5 fruit fly cellular contexts compared by ENCODE assay signal in the genomic region with DNA sequence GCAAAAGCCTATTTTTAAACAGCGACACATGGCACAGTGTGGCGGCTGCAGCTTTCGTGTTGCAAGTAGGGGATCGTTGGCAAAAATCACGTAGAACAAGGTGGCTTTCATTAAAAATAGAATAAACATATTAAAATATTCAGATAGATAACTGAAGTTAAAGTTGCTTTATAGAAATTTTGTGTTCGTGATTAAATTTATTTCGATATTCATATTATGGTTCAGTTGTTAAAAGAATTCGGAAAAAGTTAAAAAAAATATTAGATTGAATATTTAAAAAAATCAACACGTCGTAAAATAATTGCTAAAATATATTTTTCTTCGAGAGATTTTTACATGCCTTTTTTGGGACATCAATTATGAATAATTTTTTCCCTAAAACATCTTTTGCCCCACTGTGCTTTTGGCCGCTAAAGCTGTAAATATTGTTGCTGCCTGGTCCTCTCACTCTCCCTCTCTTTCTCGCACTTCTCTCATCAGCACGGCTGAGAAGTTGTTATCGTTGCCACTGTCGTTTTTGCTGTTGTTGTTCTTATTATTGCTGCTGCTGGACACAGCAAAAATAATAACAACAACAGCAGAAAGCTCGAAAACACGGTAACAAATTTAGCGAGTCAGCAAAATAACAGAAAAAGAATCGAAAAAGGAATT.
TF ChIP-seq lines count a peak whose summit lies in the region.

No protein-coding gene starts in this region.

- TF ChIP-seq CTCF in whole organism, embryonic (GFP tag; optimal IDR thresholded peaks at IDR 0.05; lab: Kevin White, UChicago): peak; percentile 45

TF ChIP-seq in whole organism, adult, 20 proteins besides CTCF, POLR2A, EP300 and RAD21:
- TF ChIP-seq CG33017 (tag; optimal IDR thresholded peaks at IDR 0.05; lab: Kevin White, UChicago) (peak; percentile 8), bab1 (GFP tag; optimal IDR thresholded peaks at IDR 0.05; lab: Kevin White, UChicago) (no peak), CG5204 (GFP tag; optimal IDR thresholded peaks at IDR 0.05; lab: Kevin White, UChicago) (peak; percentile 68), CG7101 (tag; optimal IDR thresholded peaks at IDR 0.05; lab: Kevin White, UChicago) (peak; percentile 62), CG7045 (GFP tag; optimal IDR thresholded peaks at IDR 0.05; lab: Kevin White, UChicago) (peak; percentile 54), tj (GFP tag; optimal IDR thresholded peaks at IDR 0.05; lab: Kevin White, UChicago) (peak; percentile 100), CG14711 (tag; optimal IDR thresholded peaks at IDR 0.05; lab: Kevin White, UChicago) (peak; percentile 50), cnc (optimal IDR thresholded peaks at IDR 0.05; lab: Kevin White, UChicago) (no peak), pad (GFP tag; optimal IDR thresholded peaks at IDR 0.05; lab: Kevin White, UChicago) (peak; percentile 44), ovo (GFP tag; optimal IDR thresholded peaks at IDR 0.05; lab: Kevin White, UChicago) (no peak), kay (GFP tag; lab: Kevin White, UChicago; ENCODE audit: borderline replicate concordance) (peak; percentile 86), Crg-1 (GFP tag; optimal IDR thresholded peaks at IDR 0.05; lab: Kevin White, UChicago) (no peak), CG11617 (GFP tag; optimal IDR thresholded peaks at IDR 0.05; lab: Kevin White, UChicago) (peak; percentile 79), toe (GFP tag; optimal IDR thresholded peaks at IDR 0.05; lab: Kevin White, UChicago) (peak; percentile 31)

TF ChIP-seq in whole organism, embryonic, 481 proteins besides CTCF, POLR2A, EP300 and RAD21 (continues in another document):
- TF ChIP-seq ewg (GFP tag; optimal IDR thresholded peaks at IDR 0.05; lab: Kevin White, UChicago) (peak; percentile 84), tgo (GFP tag; IDR thresholded peaks at IDR 0.05; lab: Robert Waterston, UW) (peak; percentile 72), CG3995 (GFP tag; optimal IDR thresholded peaks at IDR 0.05; lab: Kevin White, UChicago) (no peak), emc (GFP tag; optimal IDR thresholded peaks at IDR 0.05; lab: Kevin White, UChicago) (no peak), CG6683 (GFP tag; optimal IDR thresholded peaks at IDR 0.05; lab: Kevin White, UChicago) (peak; percentile 81), CG12942 (GFP tag; optimal IDR thresholded peaks at IDR 0.05; lab: Kevin White, UChicago) (peak; percentile 71), ttk (GFP tag; IDR thresholded peaks at IDR 0.05; lab: Robert Waterston, UW) (peak; percentile 74), rib (GFP tag; IDR thresholded peaks at IDR 0.05; lab: Robert Waterston, UW) (no peak), psq (GFP tag; optimal IDR thresholded peaks at IDR 0.05; lab: Kevin White, UChicago) (peak; percentile 41), CG15696 (tag; optimal IDR thresholded peaks at IDR 0.05; lab: Kevin White, UChicago) (peak; percentile 43), CG33557 (GFP tag; optimal IDR thresholded peaks at IDR 0.05; lab: Kevin White, UChicago) (peak; percentile 71), vvl (GFP tag; IDR thresholded peaks at IDR 0.05; lab: Robert Waterston, UW) (peak; percentile 71), gt (GFP tag; IDR thresholded peaks at IDR 0.05; lab: Robert Waterston, UW) (peak; percentile 50; the same call in 1 of the 2 replicates), al (GFP tag; IDR thresholded peaks at IDR 0.05; lab: Robert Waterston, UW) (peak; percentile 57; the same call in 1 of the 2 replicates), ems (GFP tag; optimal IDR thresholded peaks at IDR 0.05; lab: Kevin White, UChicago) (peak; percentile 74), CG30403 (GFP tag; optimal IDR thresholded peaks at IDR 0.05; lab: Kevin White, UChicago) (peak; percentile 96), hbn (GFP tag; IDR thresholded peaks at IDR 0.05; lab: Robert Waterston, UW; ENCODE audit: partially characterized antibody) (no peak)

TF ChIP-seq in whole organism, prepupa, 60 proteins besides CTCF, POLR2A, EP300 and RAD21 (continues in another document):
- peak; percentile 95 for TF ChIP-seq dac (GFP tag; optimal IDR thresholded peaks at IDR 0.05; lab: Kevin White, UChicago)
- peak; percentile 82 for TF ChIP-seq CG10669 (GFP tag; optimal IDR thresholded peaks at IDR 0.05; lab: Kevin White, UChicago)
- TF ChIP-seq fkh (GFP tag; optimal IDR thresholded peaks at IDR 0.05; lab: Kevin White, UChicago): peak; percentile 58
- peak; percentile 91 for TF ChIP-seq CG10631 (GFP tag; optimal IDR thresholded peaks at IDR 0.05; lab: Kevin White, UChicago)
- TF ChIP-seq CG9139 (GFP tag; optimal IDR thresholded peaks at IDR 0.05; lab: Kevin White, UChicago): peak; percentile 79
- TF ChIP-seq CG15336 (GFP tag; IDR thresholded peaks at IDR 0.05; lab: Robert Waterston, UW): peak; percentile 94
- TF ChIP-seq ss (GFP tag; optimal IDR thresholded peaks at IDR 0.05; lab: Kevin White, UChicago): peak; percentile 90 to 94
- peak; percentile 86 for TF ChIP-seq eg (GFP tag; IDR thresholded peaks at IDR 0.05; lab: Robert Waterston, UW)
- peak; percentile 75 for TF ChIP-seq CG11902 (GFP tag; optimal IDR thresholded peaks at IDR 0.05; lab: Kevin White, UChicago)
- TF ChIP-seq achi (GFP tag; optimal IDR thresholded peaks at IDR 0.05; lab: Kevin White, UChicago): peak; percentile 92
- peak; percentile 89 for TF ChIP-seq pdm3 (GFP tag; optimal IDR thresholded peaks at IDR 0.05; lab: Kevin White, UChicago)
- TF ChIP-seq CG11294 (GFP tag; IDR thresholded peaks at IDR 0.05; lab: Robert Waterston, UW): peak; percentile 72; the same call in 1 of the 2 replicates
- TF ChIP-seq CG6854 (GFP tag; optimal IDR thresholded peaks at IDR 0.05; lab: Kevin White, UChicago): no peak
- TF ChIP-seq svp (GFP tag; lab: Kevin White, UChicago): peak; percentile 96
- TF ChIP-seq CG6276 (GFP tag; optimal IDR thresholded peaks at IDR 0.05; lab: Kevin White, UChicago): peak; percentile 97
- peak; percentile 99 for TF ChIP-seq CG4318 (GFP tag; optimal IDR thresholded peaks at IDR 0.05; lab: Kevin White, UChicago)
- TF ChIP-seq OdsH (GFP tag; optimal IDR thresholded peaks at IDR 0.05; lab: Kevin White, UChicago): peak; percentile 93
- TF ChIP-seq cyc (GFP tag; optimal IDR thresholded peaks at IDR 0.05; lab: Kevin White, UChicago): peak; percentile 66

TF ChIP-seq in whole organism, pupa, 21 proteins besides CTCF, POLR2A, EP300 and RAD21 (continues in another document):
- TF ChIP-seq EcR (GFP tag; optimal IDR thresholded peaks at IDR 0.05; lab: Kevin White, UChicago): peak; percentile 5
- TF ChIP-seq CG32121 (GFP tag; IDR thresholded peaks at IDR 0.05; lab: Robert Waterston, UW): peak; percentile 64
- peak; percentile 50; the same call in 1 of the 2 replicates for TF ChIP-seq CG12605 (GFP tag; IDR thresholded peaks at IDR 0.05; lab: Robert Waterston, UW)
- peak; percentile 89 for TF ChIP-seq Pif1A (GFP tag; optimal IDR thresholded peaks at IDR 0.05; lab: Kevin White, UChicago)
- TF ChIP-seq CG14655 (GFP tag; optimal IDR thresholded peaks at IDR 0.05; lab: Kevin White, UChicago): peak; percentile 97
- TF ChIP-seq fd96Ca (GFP tag; IDR thresholded peaks at IDR 0.05; lab: Robert Waterston, UW): peak; percentile 74; the same call in 1 of the 3 replicates
- peak; percentile 77 for TF ChIP-seq CG4496 (GFP tag; IDR thresholded peaks at IDR 0.05; lab: Robert Waterston, UW)
- peak; percentile 90 for TF ChIP-seq CG15710 (tag; optimal IDR thresholded peaks at IDR 0.05; lab: Kevin White, UChicago)
- peak; percentile 82 for TF ChIP-seq CG34367 (tag; optimal IDR thresholded peaks at IDR 0.05; lab: Kevin White, UChicago)
- TF ChIP-seq CG8301 (tag; optimal IDR thresholded peaks at IDR 0.05; lab: Kevin White, UChicago): peak; percentile 94
- peak; percentile 92 for TF ChIP-seq CG9948 (tag; optimal IDR thresholded peaks at IDR 0.05; lab: Kevin White, UChicago)
- TF ChIP-seq CG8159 (tag; optimal IDR thresholded peaks at IDR 0.05; lab: Kevin White, UChicago): peak; percentile 94
- peak; percentile 87 for TF ChIP-seq Snoo (tag; optimal IDR thresholded peaks at IDR 0.05; lab: Kevin White, UChicago)
- TF ChIP-seq CG17806 (tag; optimal IDR thresholded peaks at IDR 0.05; lab: Kevin White, UChicago): peak; percentile 86
- peak; percentile 28 for TF ChIP-seq gl (tag; optimal IDR thresholded peaks at IDR 0.05; lab: Kevin White, UChicago)
- peak; percentile 82 for TF ChIP-seq Pif1B (GFP tag; optimal IDR thresholded peaks at IDR 0.05; lab: Kevin White, UChicago)
- peak; percentile 60 for TF ChIP-seq Ets98B (GFP tag; IDR thresholded peaks at IDR 0.05; lab: Robert Waterston, UW)
- peak; percentile 42 for TF ChIP-seq CG13204 (GFP tag; optimal IDR thresholded peaks at IDR 0.05; lab: Kevin White, UChicago)
- no peak; the same call in 1 of the 2 replicates for TF ChIP-seq CG10348 (GFP tag; IDR thresholded peaks at IDR 0.05; lab: Robert Waterston, UW)

TF ChIP-seq in whole organism, wandering third instar larva, 38 proteins besides CTCF, POLR2A, EP300 and RAD21 (continues in another document):
- TF ChIP-seq Abd-B (GFP tag; optimal IDR thresholded peaks at IDR 0.05; lab: Kevin White, UChicago): no peak
- TF ChIP-seq sv (GFP tag; optimal IDR thresholded peaks at IDR 0.05; lab: Kevin White, UChicago): peak; percentile 90
- no peak for TF ChIP-seq lola (GFP tag; optimal IDR thresholded peaks at IDR 0.05; lab: Kevin White, UChicago)
- peak; percentile 67 for TF ChIP-seq Dif (GFP tag; optimal IDR thresholded peaks at IDR 0.05; lab: Kevin White, UChicago; ENCODE audit: partially characterized antibody)
- TF ChIP-seq CG9705 (GFP tag; optimal IDR thresholded peaks at IDR 0.05; lab: Kevin White, UChicago): no peak
- TF ChIP-seq Hr78 (GFP tag; optimal IDR thresholded peaks at IDR 0.05; lab: Kevin White, UChicago): no peak
- peak; percentile 43 for TF ChIP-seq rgr (GFP tag; optimal IDR thresholded peaks at IDR 0.05; lab: Kevin White, UChicago)
- TF ChIP-seq CrebA (GFP tag; optimal IDR thresholded peaks at IDR 0.05; lab: Kevin White, UChicago; ENCODE audit: borderline replicate concordance): no peak
- TF ChIP-seq Sp1 (GFP tag; optimal IDR thresholded peaks at IDR 0.05; lab: Kevin White, UChicago): peak; percentile 81
- TF ChIP-seq Myc (optimal IDR thresholded peaks at IDR 0.05; lab: Kevin White, UChicago): no peak
- TF ChIP-seq brk (GFP tag; optimal IDR thresholded peaks at IDR 0.05; lab: Kevin White, UChicago): peak; percentile 30
- peak; percentile 73 for TF ChIP-seq OdsH (GFP tag; optimal IDR thresholded peaks at IDR 0.05; lab: Kevin White, UChicago)
- peak; percentile 73 for TF ChIP-seq psq (GFP tag; optimal IDR thresholded peaks at IDR 0.05; lab: Kevin White, UChicago)
- TF ChIP-seq sage (GFP tag; optimal IDR thresholded peaks at IDR 0.05; lab: Kevin White, UChicago): peak; percentile 10
- TF ChIP-seq Jra (GFP tag; optimal IDR thresholded peaks at IDR 0.05; lab: Kevin White, UChicago): no peak
- peak; percentile 74 for TF ChIP-seq HLH106 (tag; optimal IDR thresholded peaks at IDR 0.05; lab: Kevin White, UChicago)
- peak; percentile 79 for TF ChIP-seq ey (GFP tag; optimal IDR thresholded peaks at IDR 0.05; lab: Kevin White, UChicago)
- TF ChIP-seq Vsx2 (GFP tag; optimal IDR thresholded peaks at IDR 0.05; lab: Kevin White, UChicago; ENCODE audit: partially characterized antibody): peak; percentile 15
- no peak for TF ChIP-seq N (GFP tag; optimal IDR thresholded peaks at IDR 0.05; lab: Kevin White, UChicago)
- no peak for TF ChIP-seq Rel (GFP tag; optimal IDR thresholded peaks at IDR 0.05; lab: Kevin White, UChicago)
- no peak for TF ChIP-seq Rel (tag; optimal IDR thresholded peaks at IDR 0.05; lab: Kevin White, UChicago)
- TF ChIP-seq jim (GFP tag; optimal IDR thresholded peaks at IDR 0.05; lab: Kevin White, UChicago): no peak
